Worm (Caenorhabditis elegans): ENCODE measurements around the gene ugt-15.

ugt-15 gene

DNA sequence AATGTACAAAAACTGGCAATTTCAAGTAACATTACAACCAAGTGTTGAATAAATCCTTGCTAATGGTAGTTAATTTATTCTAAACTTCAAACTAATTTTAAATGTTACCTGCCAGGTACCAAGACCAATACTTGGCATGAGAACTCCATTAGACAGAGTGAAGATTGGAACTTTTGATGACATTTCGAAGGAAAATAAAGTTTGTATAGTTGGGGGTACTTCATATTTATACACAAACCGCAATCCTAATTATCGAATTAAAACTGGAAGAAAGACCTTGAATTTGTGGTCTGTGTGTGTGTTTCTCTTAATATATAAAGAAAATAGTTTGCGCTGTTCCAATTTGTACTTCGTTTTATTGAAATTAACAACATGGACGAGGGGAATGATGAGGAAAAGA, 17.4 kb upstream of the ugt-15 start, which contains the start of gene ZC443.1:
Gene ZC443.1 (minus strand): TSS at position 205 of the 400 bp plus-strand sequence.
- TF ChIP-seq lin-39 (tag; optimal IDR thresholded peaks at IDR 0.05) (no peak), nhr-129 (tag; optimal IDR thresholded peaks at IDR 0.05) (no peak), unc-62 (GFP tag; optimal IDR thresholded peaks at IDR 0.05) (no peak), nhr-77 (tag; optimal IDR thresholded peaks at IDR 0.05) (no peak), ztf-1 (GFP tag; conservative IDR thresholded peaks at IDR 0.05) (no peak), unc-55 (GFP tag; optimal IDR thresholded peaks at IDR 0.05) (no peak), blmp-1 (tag; optimal IDR thresholded peaks at IDR 0.05; ENCODE audit: insufficient read depth) (no peak), snpc-4 (tag; optimal IDR thresholded peaks at IDR 0.05) (no peak), nhr-25 (tag; optimal IDR thresholded peaks at IDR 0.05) (no peak), nhr-23 (tag; optimal IDR thresholded peaks at IDR 0.05) (no peak), lsy-2 (tag; optimal IDR thresholded peaks at IDR 0.05) (no peak), unc-39 (tag; optimal IDR thresholded peaks at IDR 0.05) (no peak), R02D3.7 (tag; optimal IDR thresholded peaks at IDR 0.05) (no peak), skn-1 (tag; optimal IDR thresholded peaks at IDR 0.05) (no peak), ZK546.5 (tag; optimal IDR thresholded peaks at IDR 0.05) (no peak)

DNA sequence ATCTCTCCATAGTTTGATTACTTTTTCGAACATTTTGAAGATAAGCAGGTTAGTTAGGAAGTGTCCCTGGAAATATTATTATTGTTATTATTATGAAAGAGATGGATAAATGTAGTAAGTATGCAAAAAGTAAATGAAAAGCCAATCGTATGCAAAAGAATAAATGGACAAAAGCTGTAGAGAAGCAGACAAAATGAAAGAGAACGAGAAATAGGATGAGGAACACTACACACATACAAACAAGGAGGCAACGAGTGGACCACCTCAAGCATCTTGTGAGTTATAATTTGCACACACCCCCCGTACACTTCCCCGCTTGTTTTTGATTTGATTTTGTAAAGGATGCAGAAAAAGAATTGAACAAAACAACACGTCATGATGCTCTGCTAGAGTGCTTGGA, 16.2 kb upstream of the ugt-15 start, which contains the start of gene ZC443.2:
Gene ZC443.2 (minus strand): TSS at position 67 of the 400 bp plus-strand sequence.
- TF ChIP-seq unc-55 (GFP tag; optimal IDR thresholded peaks at IDR 0.05) (peak; percentile 64), F13H6.1 (tag; optimal IDR thresholded peaks at IDR 0.05) (no peak), Y55F3AM.14 (GFP tag; optimal IDR thresholded peaks at IDR 0.05) (no peak)

DNA sequence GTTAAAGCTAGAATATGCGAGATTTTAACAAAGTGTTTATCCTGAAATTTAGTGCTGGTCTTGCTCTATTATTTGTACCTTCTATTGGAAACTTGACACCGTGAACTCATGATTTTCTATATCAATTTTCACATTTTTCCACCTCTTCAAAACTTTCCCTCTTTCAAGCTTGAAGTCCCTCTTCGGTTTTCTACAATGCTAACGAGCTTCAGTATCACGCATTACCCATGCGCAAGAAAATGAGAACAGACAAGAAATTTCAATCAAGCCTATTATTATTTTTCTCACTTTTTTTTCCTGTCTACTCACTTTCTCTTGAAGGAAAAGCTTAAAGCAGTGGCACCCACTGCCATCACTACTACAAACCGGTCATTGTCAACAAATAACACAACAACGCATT, 15.5 kb upstream of the ugt-15 start:
- TF ChIP-seq nhr-23 (tag; optimal IDR thresholded peaks at IDR 0.05) (no peak), lsy-2 (tag; optimal IDR thresholded peaks at IDR 0.05) (peak in 1 of 2 experiments; percentile 5), F13H6.1 (tag; optimal IDR thresholded peaks at IDR 0.05) (no peak), ama-1 (optimal IDR thresholded peaks at IDR 0.05) (peak; percentile 15), ceh-16 (tag; optimal IDR thresholded peaks at IDR 0.05) (no peak)

DNA sequence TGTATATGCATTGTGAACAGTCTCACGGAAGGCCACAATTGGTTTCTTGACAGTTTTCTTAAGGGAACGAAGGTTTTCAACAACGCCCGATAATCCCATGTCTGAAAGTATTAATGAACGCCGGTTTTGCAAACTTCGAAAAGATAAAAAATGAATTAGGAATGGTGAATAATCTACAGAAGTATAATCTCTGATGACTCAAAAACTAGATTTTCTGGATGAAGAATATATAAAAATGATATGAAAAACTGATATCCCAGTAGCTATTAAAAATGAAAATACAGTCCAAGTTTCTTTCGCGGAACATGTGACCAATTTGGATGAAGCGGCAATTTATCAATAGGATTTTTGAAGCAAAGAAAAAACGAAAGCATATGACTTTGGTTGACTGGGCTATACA, 13.3 kb upstream of the ugt-15 start, which contains the start of gene ZC443.3:
Gene ZC443.3 (minus strand): TSS at position 101 of the 400 bp plus-strand sequence.
- TF ChIP-seq nhr-129 (tag; optimal IDR thresholded peaks at IDR 0.05) = no peak
- no peak for TF ChIP-seq gmeb-1 (tag; optimal IDR thresholded peaks at IDR 0.05)
- no peak for TF ChIP-seq ZK546.5 (tag; optimal IDR thresholded peaks at IDR 0.05)

DNA sequence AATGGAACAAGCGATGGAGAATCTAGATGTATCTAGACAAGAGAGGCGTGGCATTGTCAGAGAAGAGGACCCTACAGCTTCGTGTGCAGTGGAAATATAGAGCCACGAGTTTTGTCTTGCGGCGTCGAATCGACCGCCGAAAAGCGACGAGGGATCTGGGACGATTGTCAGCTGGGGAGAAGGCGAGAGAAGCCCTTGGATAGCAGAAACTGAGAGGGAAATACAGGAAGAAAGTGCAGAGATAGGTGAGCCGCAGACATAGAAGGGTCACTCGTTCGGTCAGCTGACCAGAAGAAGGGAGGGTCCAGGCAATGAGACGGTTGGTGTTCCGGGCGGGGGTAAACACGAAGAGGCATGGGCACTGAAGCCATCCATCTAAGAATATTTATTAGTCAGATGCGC, 12.8 kb upstream of the ugt-15 start:
- no peak for TF ChIP-seq nhr-6 (tag; optimal IDR thresholded peaks at IDR 0.05)
- TF ChIP-seq elt-3 (tag; optimal IDR thresholded peaks at IDR 0.05) = no peak
- peak; percentile 88 for TF ChIP-seq C34F6.9 (tag; optimal IDR thresholded peaks at IDR 0.05)
- TF ChIP-seq Y55F3AM.14 (GFP tag; optimal IDR thresholded peaks at IDR 0.05) = peak; percentile 69
- TF ChIP-seq aly-2 (tag; optimal IDR thresholded peaks at IDR 0.05) = no peak
- TF ChIP-seq sma-9 (GFP tag; optimal IDR thresholded peaks at IDR 0.05) = peak; percentile 87
- TF ChIP-seq sma-9 (tag; optimal IDR thresholded peaks at IDR 0.05) = no peak
- TF ChIP-seq sem-4 (tag; optimal IDR thresholded peaks at IDR 0.05) = peak; percentile 60
- TF ChIP-seq F13H6.1 (tag; optimal IDR thresholded peaks at IDR 0.05) = peak; percentile 91
- no peak for TF ChIP-seq nhr-10 (tag; optimal IDR thresholded peaks at IDR 0.05)
- no peak for TF ChIP-seq mbf-1 (tag; optimal IDR thresholded peaks at IDR 0.05)
- peak; percentile 14 to 65 for TF ChIP-seq mdl-1 (tag; optimal IDR thresholded peaks at IDR 0.05)
- TF ChIP-seq ceh-82 (tag; optimal IDR thresholded peaks at IDR 0.05) = no peak
- peak; percentile 42 for TF ChIP-seq unc-55 (GFP tag; optimal IDR thresholded peaks at IDR 0.05)
- no peak for TF ChIP-seq nhr-12 (tag; optimal IDR thresholded peaks at IDR 0.05)
- no peak for TF ChIP-seq ztf-1 (GFP tag; conservative IDR thresholded peaks at IDR 0.05)
- peak; percentile 4 for TF ChIP-seq unc-39 (tag; optimal IDR thresholded peaks at IDR 0.05)
- peak; percentile 84 for TF ChIP-seq nhr-129 (tag; optimal IDR thresholded peaks at IDR 0.05)
- no peak for TF ChIP-seq unc-62 (GFP tag; optimal IDR thresholded peaks at IDR 0.05)
- TF ChIP-seq lin-39 (tag; optimal IDR thresholded peaks at IDR 0.05) = peak; percentile 32
- TF ChIP-seq peb-1 (tag; optimal IDR thresholded peaks at IDR 0.05) = no peak
- peak; percentile 77 for TF ChIP-seq lin-11 (tag; optimal IDR thresholded peaks at IDR 0.05)
- peak; percentile 64 for TF ChIP-seq egl-27 (tag; optimal IDR thresholded peaks at IDR 0.05)
- no peak for TF ChIP-seq nhr-11 (tag; optimal IDR thresholded peaks at IDR 0.05)
- no peak for TF ChIP-seq ama-1 (optimal IDR thresholded peaks at IDR 0.05)
- TF ChIP-seq ztf-4 (tag; optimal IDR thresholded peaks at IDR 0.05) = peak; percentile 63
- TF ChIP-seq snpc-4 (tag; optimal IDR thresholded peaks at IDR 0.05) = peak; percentile 55
- no peak for TF ChIP-seq elt-1 (tag; optimal IDR thresholded peaks at IDR 0.05)
- peak; percentile 40 for TF ChIP-seq zag-1 (tag; optimal IDR thresholded peaks at IDR 0.05)
- peak in 1 of 2 experiments; percentile 79 for TF ChIP-seq lsy-2 (tag; optimal IDR thresholded peaks at IDR 0.05)
- TF ChIP-seq lin-13 (GFP tag; optimal IDR thresholded peaks at IDR 0.05) = peak; percentile 40
- TF ChIP-seq crh-2 (tag; optimal IDR thresholded peaks at IDR 0.05) = peak; percentile 7
- no peak for TF ChIP-seq R02D3.7 (tag; optimal IDR thresholded peaks at IDR 0.05)
- TF ChIP-seq nhr-237 (tag; optimal IDR thresholded peaks at IDR 0.05) = no peak
- peak; percentile 86 for TF ChIP-seq mab-5 (tag; optimal IDR thresholded peaks at IDR 0.05)
- TF ChIP-seq skn-1 (tag; optimal IDR thresholded peaks at IDR 0.05) = no peak
- no peak for TF ChIP-seq sma-3 (GFP tag; optimal IDR thresholded peaks at IDR 0.05)
- TF ChIP-seq nhr-77 (tag; optimal IDR thresholded peaks at IDR 0.05) = no peak
- peak; percentile 12 for TF ChIP-seq gmeb-1 (tag; optimal IDR thresholded peaks at IDR 0.05)

All from whole organism, L2 larva.